Fruit fly (Drosophila melanogaster): ENCODE measurements around the gene CG14949.
A peak's percentile ranks its signal among the peaks of the same experiment; 100 is the strongest.

CG14949 gene

DNA sequence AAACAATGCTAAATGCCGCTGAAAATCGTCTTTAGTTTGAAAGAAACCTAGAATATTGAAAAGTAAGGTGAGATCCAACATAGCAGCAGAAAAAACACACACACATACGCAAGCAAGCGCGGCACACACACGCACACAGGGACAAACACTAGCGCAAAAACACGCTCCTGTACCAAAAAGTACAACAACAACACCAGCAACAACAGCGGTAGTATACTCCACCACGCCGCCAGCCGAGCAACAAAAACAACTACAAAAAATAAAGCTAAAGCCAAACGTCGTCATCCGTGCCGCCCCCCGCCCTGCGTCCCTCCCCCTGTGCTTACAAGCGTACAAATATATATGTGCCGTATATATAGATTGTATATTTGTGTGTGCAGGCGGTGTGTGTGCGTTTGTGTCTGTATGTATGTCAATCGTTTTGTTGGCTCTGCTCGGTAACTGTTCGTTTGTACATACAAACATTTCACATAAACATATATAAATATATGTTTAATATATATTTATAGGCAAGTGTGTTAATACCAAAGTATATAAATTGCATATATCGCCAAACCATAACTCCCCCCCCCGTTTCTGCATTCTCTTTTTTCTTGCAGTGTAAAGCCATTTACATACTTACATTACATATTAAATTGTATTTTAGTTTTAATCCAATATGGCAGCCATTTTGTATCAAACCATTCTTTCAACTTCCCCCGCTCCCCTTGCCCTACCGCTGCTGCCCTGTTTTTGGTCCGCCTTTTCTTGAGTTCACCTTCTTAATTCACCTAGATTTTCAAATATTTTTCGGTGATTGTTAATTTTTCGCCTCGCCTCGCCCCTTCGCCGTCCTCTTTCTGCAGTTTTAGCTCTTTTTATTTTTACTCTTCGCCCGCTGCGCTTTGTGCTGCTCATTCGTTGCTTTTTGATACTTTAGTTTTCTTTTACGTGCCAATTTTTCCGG is 6.9 kb downstream of the CG14949 start:
- TF ChIP-seq D19A (tag; optimal IDR thresholded peaks at IDR 0.05): peak; percentile 22
- TF ChIP-seq Deaf1 (tag; optimal IDR thresholded peaks at IDR 0.05): peak; percentile 63
- TF ChIP-seq chinmo (GFP tag; IDR thresholded peaks at IDR 0.05; ENCODE audit: partially characterized antibody): peak; percentile 69; the same call in 1 of the 4 replicates
- no peak for TF ChIP-seq abd-A (tag; optimal IDR thresholded peaks at IDR 0.05)
- TF ChIP-seq Rfx (GFP tag; IDR thresholded peaks at IDR 0.05): peak; percentile 46
- TF ChIP-seq tgo (GFP tag; IDR thresholded peaks at IDR 0.05): 0 out of 3 replicates have a peak, but pooled peaks have one; percentile 21
- peak; percentile 94 for TF ChIP-seq CG4360 (GFP tag; IDR thresholded peaks at IDR 0.05)
- TF ChIP-seq CG11456 (GFP tag; IDR thresholded peaks at IDR 0.05): no peak
- TF ChIP-seq Adf1 (GFP tag; IDR thresholded peaks at IDR 0.05): peak; percentile 51; the same call in 1 of the 2 replicates
- TF ChIP-seq Oli (tag; optimal IDR thresholded peaks at IDR 0.05): peak; percentile 27
- TF ChIP-seq Dbx (GFP tag; IDR thresholded peaks at IDR 0.05): peak; percentile 18; the same call in 1 of the 3 replicates
- peak; percentile 19 for TF ChIP-seq CG17359 (tag; optimal IDR thresholded peaks at IDR 0.05)
- TF ChIP-seq row (GFP tag; IDR thresholded peaks at IDR 0.05): peak; percentile 23; the same call in 1 of the 3 replicates
- no peak for TF ChIP-seq dmrt11E (tag; optimal IDR thresholded peaks at IDR 0.05)
- no peak for TF ChIP-seq CG10147 (GFP tag; optimal IDR thresholded peaks at IDR 0.05)
- peak; percentile 13; the same call in 1 of the 3 replicates for TF ChIP-seq B-H1 (GFP tag; IDR thresholded peaks at IDR 0.05)
- TF ChIP-seq nmo (GFP tag; optimal IDR thresholded peaks at IDR 0.05): peak; percentile 6
- TF ChIP-seq phol (tag; optimal IDR thresholded peaks at IDR 0.05): peak; percentile 73
- TF ChIP-seq nom (GFP tag; optimal IDR thresholded peaks at IDR 0.05): peak; percentile 6
- no peak for TF ChIP-seq zen (tag; optimal IDR thresholded peaks at IDR 0.05)
- peak; percentile 87 for TF ChIP-seq crol (GFP tag; IDR thresholded peaks at IDR 0.05)
- TF ChIP-seq CG10565 (GFP tag; optimal IDR thresholded peaks at IDR 0.05): no peak
- peak; percentile 30 for TF ChIP-seq Meics (GFP tag; optimal IDR thresholded peaks at IDR 0.05)
- TF ChIP-seq sob (GFP tag; IDR thresholded peaks at IDR 0.05): 0 out of 2 replicates have a peak, but pooled peaks have one; percentile 5
- TF ChIP-seq cwo (GFP tag; optimal IDR thresholded peaks at IDR 0.05): peak; percentile 9
- no peak for TF ChIP-seq Pdp1 (GFP tag; optimal IDR thresholded peaks at IDR 0.05)
- TF ChIP-seq Drgx (GFP tag; IDR thresholded peaks at IDR 0.05): peak; percentile 77
- TF ChIP-seq hkb (optimal IDR thresholded peaks at IDR 0.05): no peak
- peak; percentile 44; the same call in 1 of the 2 replicates for TF ChIP-seq hkb (GFP tag; IDR thresholded peaks at IDR 0.05)
- peak; percentile 7 for TF ChIP-seq az2 (GFP tag; optimal IDR thresholded peaks at IDR 0.05)
- peak; percentile 29 for TF ChIP-seq CG10979 (tag; optimal IDR thresholded peaks at IDR 0.05)
- no peak for TF ChIP-seq Chrac-16 (GFP tag; optimal IDR thresholded peaks at IDR 0.05)
- TF ChIP-seq CG12391 (tag; optimal IDR thresholded peaks at IDR 0.05): peak; percentile 5
- peak; percentile 37 for TF ChIP-seq CG17385 (GFP tag; optimal IDR thresholded peaks at IDR 0.05)
- no peak for TF ChIP-seq D (optimal IDR thresholded peaks at IDR 0.05)
- TF ChIP-seq D (GFP tag; optimal IDR thresholded peaks at IDR 0.05): no peak
- TF ChIP-seq cg (GFP tag; optimal IDR thresholded peaks at IDR 0.05): peak; percentile 86
- TF ChIP-seq Xrp1 (GFP tag; IDR thresholded peaks at IDR 0.05): peak; percentile 47; the same call in 1 of the 2 replicates
- no peak for TF ChIP-seq vnd (GFP tag; IDR thresholded peaks at IDR 0.05; ENCODE audit: partially characterized antibody)
- TF ChIP-seq CG15269 (tag; optimal IDR thresholded peaks at IDR 0.05): peak; percentile 26
- TF ChIP-seq zen2 (GFP tag; IDR thresholded peaks at IDR 0.05; ENCODE audit: partially characterized antibody): 0 out of 3 replicates have a peak, but pooled peaks have one; percentile 22
- peak; percentile 7 for TF ChIP-seq lbe (GFP tag; optimal IDR thresholded peaks at IDR 0.05)
- no peak for TF ChIP-seq al (GFP tag; IDR thresholded peaks at IDR 0.05)
- TF ChIP-seq vvl (GFP tag; IDR thresholded peaks at IDR 0.05): peak; percentile 43; the same call in 1 of the 2 replicates
- TF ChIP-seq CG11247 (GFP tag; IDR thresholded peaks at IDR 0.05): no peak
- peak; percentile 26; the same call in 1 of the 2 replicates for TF ChIP-seq slbo (GFP tag; IDR thresholded peaks at IDR 0.05)
- peak; percentile 12 for TF ChIP-seq CG17829 (tag; optimal IDR thresholded peaks at IDR 0.05)
